Worm (Caenorhabditis elegans): ENCODE measurements around the gene C09G1.4.
A peak's percentile ranks its signal among the peaks of the same experiment; 100 is the strongest.

The C09G1.4 gene

DNA sequence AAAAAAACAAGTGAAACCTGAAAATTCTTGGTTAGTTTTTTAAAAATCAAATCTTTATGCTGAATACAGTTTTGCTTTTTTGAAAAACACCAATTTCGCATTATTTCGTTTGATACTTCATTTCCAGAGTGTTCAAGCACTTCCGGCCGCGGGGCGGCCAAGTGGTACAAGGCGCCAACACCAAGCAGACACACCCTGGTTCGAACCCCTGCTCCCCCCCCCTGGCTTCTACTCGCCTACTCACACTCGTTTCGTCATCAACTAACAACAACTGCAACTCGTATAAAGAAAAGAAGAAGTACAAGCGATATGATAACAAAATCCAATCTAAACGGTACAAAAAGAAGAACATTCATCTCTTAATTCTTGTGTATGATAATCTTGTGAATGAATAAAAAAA lies 3.6 kb downstream of the C09G1.4 start (continued):
- TF ChIP-seq nhr-77 (tag; optimal IDR thresholded peaks at IDR 0.05), result no peak
- no peak for TF ChIP-seq nhr-41 (GFP tag; IDR thresholded peaks at IDR 0.05)
- no peak for TF ChIP-seq lin-39 (tag; optimal IDR thresholded peaks at IDR 0.05)
- no peak for TF ChIP-seq saeg-2 (GFP tag; IDR thresholded peaks at IDR 0.05)
- TF ChIP-seq T20F7.1 (GFP tag; optimal IDR thresholded peaks at IDR 0.05), result no peak
- no peak for TF ChIP-seq daf-16 (GFP tag; optimal IDR thresholded peaks at IDR 0.05)
- TF ChIP-seq daf-16 (tag; optimal IDR thresholded peaks at IDR 0.05), result no peak
- TF ChIP-seq zfp-2 (tag; optimal IDR thresholded peaks at IDR 0.05), result no peak
- no peak for TF ChIP-seq nhr-102 (tag; optimal IDR thresholded peaks at IDR 0.05)
- no peak for TF ChIP-seq lin-15B (tag; optimal IDR thresholded peaks at IDR 0.05)

DNA sequence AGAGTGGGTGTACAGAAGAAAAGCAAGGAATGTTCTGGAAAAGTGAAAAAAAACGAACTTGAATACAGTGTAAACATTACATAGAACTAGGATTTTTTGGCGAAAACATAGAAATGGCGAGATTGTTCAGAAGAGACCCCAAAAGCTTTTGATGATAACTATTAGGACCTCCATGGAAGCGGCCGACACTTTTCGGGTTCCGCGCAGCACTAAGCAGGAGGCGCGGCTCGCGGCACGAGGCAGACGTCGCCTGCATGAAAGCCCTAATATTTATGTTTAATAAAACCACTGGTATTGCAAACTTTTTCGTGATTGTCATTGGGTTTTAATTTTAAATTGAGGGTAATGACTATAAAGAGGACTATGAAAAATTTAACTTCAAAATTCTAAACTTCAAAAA lies 8.5 kb downstream of the C09G1.4 start:
- peak; percentile 13; the same call in 1 of the 2 replicates for TF ChIP-seq set-16 (GFP tag; IDR thresholded peaks at IDR 0.05)
- no peak for TF ChIP-seq php-3 (GFP tag; IDR thresholded peaks at IDR 0.05)

DNA sequence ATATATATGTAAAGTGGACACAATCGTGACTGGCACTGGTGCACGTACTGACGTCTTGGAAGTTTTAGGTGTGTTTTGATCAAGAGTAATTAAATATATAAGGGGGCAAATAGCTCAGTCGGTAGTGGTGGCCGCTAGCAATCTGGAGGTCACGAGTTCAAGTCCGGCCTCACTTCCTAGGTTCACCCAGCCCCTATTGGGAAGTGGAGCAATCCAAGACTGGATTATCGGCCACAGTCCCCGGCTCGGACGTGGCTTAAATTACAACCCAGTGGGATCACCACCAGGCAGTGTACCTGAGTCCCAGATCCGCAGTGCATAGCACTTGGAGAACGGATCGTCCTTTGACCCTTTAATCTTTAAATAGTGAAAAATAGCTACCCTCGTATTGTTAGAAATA lies 9.3 kb downstream of the C09G1.4 start:
- no peak for TF ChIP-seq nhr-28 (tag; optimal IDR thresholded peaks at IDR 0.05)
- TF ChIP-seq unc-62 (GFP tag; optimal IDR thresholded peaks at IDR 0.05 in 1 of 2), result peak in 1 of 2 experiments; percentile 73
- no peak for TF ChIP-seq unc-62 (tag; optimal IDR thresholded peaks at IDR 0.05)

DNA sequence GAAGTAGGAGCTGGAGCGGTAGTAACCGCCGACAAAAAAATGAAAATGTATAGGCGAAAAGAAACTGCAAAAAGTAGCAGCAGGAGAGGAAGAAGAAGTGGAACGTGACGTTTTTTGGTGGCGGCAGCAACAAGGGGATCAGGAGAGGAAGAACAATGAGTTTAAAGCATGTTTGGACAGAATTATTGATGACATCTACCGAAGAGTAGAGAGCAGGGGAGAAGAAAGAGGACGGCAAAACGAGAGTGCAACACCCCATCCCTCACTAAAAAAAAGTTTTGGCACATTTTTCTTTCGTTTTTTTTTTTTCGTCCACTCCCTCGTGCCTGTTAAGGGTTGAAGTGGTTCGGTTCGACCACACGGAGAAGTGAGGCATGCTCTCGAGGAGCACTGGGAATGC lies 12.5 kb downstream of the C09G1.4 start:
- TF ChIP-seq hlh-30 (tag; optimal IDR thresholded peaks at IDR 0.05; ENCODE audit: insufficient read depth) (peak; percentile 12), fkh-10 (GFP tag; optimal IDR thresholded peaks at IDR 0.05) (no peak), mep-1 (tag; optimal IDR thresholded peaks at IDR 0.05) (peak; percentile 24), mdl-1 (tag; optimal IDR thresholded peaks at IDR 0.05) (peak in 1 of 2 experiments; percentile 25), gei-8 (GFP tag; optimal IDR thresholded peaks at IDR 0.05) (no peak), lsy-2 (tag; optimal IDR thresholded peaks at IDR 0.05) (peak in 1 of 2 experiments; percentile 18)

DNA sequence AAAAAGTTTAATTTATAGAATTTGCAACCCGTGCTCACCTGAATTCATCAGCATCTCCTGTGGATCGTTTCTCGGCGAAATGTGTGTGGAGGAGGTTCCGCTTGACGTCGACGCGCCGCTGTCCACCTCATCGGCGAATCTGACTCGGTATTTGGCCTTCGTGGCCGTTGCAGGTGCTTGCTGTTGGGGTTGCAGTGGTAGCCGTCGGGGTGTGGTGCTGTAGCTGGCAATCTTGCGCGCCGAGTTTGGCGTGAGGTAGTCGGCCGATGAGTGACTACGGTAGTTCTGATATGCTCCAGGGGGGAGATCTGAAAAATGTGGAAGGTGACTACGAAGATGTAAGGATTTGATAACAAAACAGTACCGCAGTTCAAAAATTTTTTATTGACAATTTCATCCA lies 13.6 kb downstream of the C09G1.4 start:
- TF ChIP-seq set-16 (GFP tag; IDR thresholded peaks at IDR 0.05), result peak; percentile 82
- TF ChIP-seq egl-43 (GFP tag; IDR thresholded peaks at IDR 0.05), result 0 out of 2 replicates have a peak, but pooled peaks have one; percentile 7
- TF ChIP-seq php-3 (GFP tag; IDR thresholded peaks at IDR 0.05), result no peak
- 0 out of 2 replicates have a peak, but pooled peaks have one; percentile 52 for TF ChIP-seq D1046.2 (GFP tag; IDR thresholded peaks at IDR 0.05)
- no peak for TF ChIP-seq ceh-44 (GFP tag; IDR thresholded peaks at IDR 0.05)
- no peak for TF ChIP-seq nhr-28 (tag; optimal IDR thresholded peaks at IDR 0.05)
- TF ChIP-seq aha-1 (tag), result peak; percentile 21

DNA sequence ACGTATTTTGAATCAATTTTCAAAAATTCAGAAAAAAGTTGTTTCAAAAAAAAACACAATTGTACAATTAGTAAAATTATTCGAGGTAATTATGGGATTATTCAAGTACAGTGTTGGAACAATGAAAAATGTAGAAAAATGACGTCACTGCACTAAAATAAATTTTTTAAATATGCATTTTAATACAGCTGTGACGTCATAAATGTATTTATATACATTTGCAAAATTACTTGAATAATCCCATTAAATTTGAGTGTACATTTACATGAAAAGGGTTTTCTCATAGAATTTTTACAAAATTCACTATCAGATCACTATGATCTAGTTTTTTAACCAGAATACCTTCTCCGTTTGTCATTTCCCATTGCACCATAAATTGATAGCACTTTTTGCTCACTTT lies 17.9 kb downstream of the C09G1.4 start:
- TF ChIP-seq ama-1 (optimal IDR thresholded peaks at IDR 0.05) (no peak), nhr-76 (tag; optimal IDR thresholded peaks at IDR 0.05) (no peak), unc-39 (tag; optimal IDR thresholded peaks at IDR 0.05) (no peak)

DNA sequence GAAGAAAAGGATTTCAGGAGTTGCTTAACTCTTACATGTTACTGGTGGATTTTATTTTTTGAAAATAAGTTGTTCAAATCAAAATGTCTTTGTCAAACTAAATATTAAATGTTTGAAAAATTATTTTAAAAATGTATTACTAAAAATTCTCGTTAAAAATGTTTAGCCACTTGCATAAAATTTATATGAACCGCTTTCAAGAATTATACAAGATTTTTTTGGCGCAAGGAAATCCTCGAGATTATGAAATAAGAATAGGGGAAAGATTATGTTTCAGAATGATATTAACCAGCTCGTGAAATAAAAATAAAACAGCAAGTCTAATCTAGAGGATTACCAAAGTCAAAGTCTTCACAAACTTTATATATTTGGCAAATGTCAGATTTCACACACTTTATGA lies 23.1 kb downstream of the C09G1.4 start:
- TF ChIP-seq lir-3 (tag; optimal IDR thresholded peaks at IDR 0.05) (peak; percentile 12), daf-12 (tag; optimal IDR thresholded peaks at IDR 0.05) (no peak), spr-1 (tag; optimal IDR thresholded peaks at IDR 0.05) (peak; percentile 11), rbr-2 (tag; optimal IDR thresholded peaks at IDR 0.05) (peak; percentile 57), dve-1 (tag; optimal IDR thresholded peaks at IDR 0.05; ENCODE audit: insufficient read depth) (no peak), nhr-6 (tag; optimal IDR thresholded peaks at IDR 0.05) (peak; percentile 54), aha-1 (tag) (peak; percentile 81), lin-1 (GFP tag; IDR thresholded peaks at IDR 0.05) (no peak), zfp-3 (GFP tag; conservative IDR thresholded peaks at IDR 0.05) (no peak), nhr-102 (tag; optimal IDR thresholded peaks at IDR 0.05) (no peak), ces-1 (GFP tag; optimal IDR thresholded peaks at IDR 0.05) (peak; percentile 0), Y5F2A.4 (GFP tag; optimal IDR thresholded peaks at IDR 0.05) (no peak), ZK546.5 (tag; optimal IDR thresholded peaks at IDR 0.05) (no peak), ztf-11 (tag; optimal IDR thresholded peaks at IDR 0.05) (no peak), nhr-28 (tag; optimal IDR thresholded peaks at IDR 0.05) (peak; percentile 33), egl-43 (GFP tag; IDR thresholded peaks at IDR 0.05) (no peak), gei-8 (GFP tag; optimal IDR thresholded peaks at IDR 0.05) (no peak), ceh-62 (tag; optimal IDR thresholded peaks at IDR 0.05) (no peak), zag-1 (tag; optimal IDR thresholded peaks at IDR 0.05) (no peak), zip-2 (tag; optimal IDR thresholded peaks at IDR 0.05) (peak; percentile 73)

Data from whole organism, L4 larva.